Worm (Caenorhabditis elegans) whole organism, late embryonic: ENCODE data around the gene nhr-125.
A peak's percentile ranks its signal among the peaks of the same experiment; 100 is the strongest.

Experiments used
- ama-1 ChIP-seq: fragments of 150-350 bp; optimal IDR thresholded peaks from 2 replicates; lab custom pipeline; 2014
- ceh-24 ChIP-seq: sonication (generic microtip); optimal IDR thresholded peaks from 2 replicates; lab custom pipeline; 2016; ENCODE audit warnings: mild to moderate bottlenecking, missing genetic modification characterization, missing compliant biosample characterization
- ceh-34 ChIP-seq: sonication (generic microtip); optimal IDR thresholded peaks from 2 replicates; lab custom pipeline; 2016; ENCODE audit warnings: mild to moderate bottlenecking, missing genetic modification characterization, missing compliant biosample characterization
- ceh-45 ChIP-seq: fragments of 200-800 bp; sonication (Bioruptor generic); IDR thresholded peaks from 2 replicates; pipeline ENCODE4 v1.3.6; 2022; ENCODE audit warnings: missing genetic modification reagents, missing genetic modification characterization, missing compliant biosample characterization
- hlh-30 ChIP-seq: sonication (generic microtip); optimal IDR thresholded peaks from 2 replicates; lab custom pipeline; 2017; ENCODE audit warnings: antibody characterized with exemption, missing genetic modification characterization, missing compliant biosample characterization; ENCODE audit not compliant: insufficient read depth
- nhr-11 ChIP-seq: fragments of 150-350 bp; optimal IDR thresholded peaks from 2 replicates; lab custom pipeline; 2014; ENCODE audit warnings: missing biosample characterization, missing genetic modification characterization
- npax-4 ChIP-seq: sonication (generic microtip); optimal IDR thresholded peaks from 2 replicates; lab custom pipeline; 2016; ENCODE audit warnings: missing genetic modification characterization, missing compliant biosample characterization
- ref-2 ChIP-seq: sonication (generic microtip); optimal IDR thresholded peaks from 2 replicates; lab custom pipeline; 2016; ENCODE audit warnings: missing genetic modification characterization, missing compliant biosample characterization
- unc-3 ChIP-seq, 2 experiments: fragments of 200-800 bp in 1 of 2; sonication (Bioruptor generic) in 1 of 2; sonication (generic microtip) in 1 of 2; conservative IDR thresholded peaks in 1 of 2; optimal IDR thresholded peaks in 1 of 2; 2 replicates each; pipeline versions ENCODE4 v1.3.6 to Lab custom; 2016 to 2022; ENCODE audit warnings: missing compliant biosample characterization in 2 of 2, missing genetic modification characterization in 2 of 2, missing genetic modification reagents in 1 of 2
- unc-86 ChIP-seq: sonication (generic microtip); optimal IDR thresholded peaks from 2 replicates; lab custom pipeline; 2016; ENCODE audit warnings: missing genetic modification characterization, missing compliant biosample characterization

ce11 chrV:4356047-4356612 lies 30.8 kb upstream of the nhr-125 start:
- TF ChIP-seq hlh-30 (tag; lab: Kevin White, UChicago) (no peak), unc-86 (no peak), npax-4 (no peak), unc-3 (GFP tag; conservative IDR thresholded peaks at IDR 0.05; lab: Robert Waterston, UW) (no peak), unc-3 (tag; optimal IDR thresholded peaks at IDR 0.05; lab: Kevin White, UChicago) (no peak), nhr-11 (tag; lab: Kevin White, UChicago) (no peak), ceh-34 (tag; lab: Kevin White, UChicago) (peak; percentile 59), ama-1 (lab: Kevin White, UChicago) (no peak), ref-2 (tag; lab: Kevin White, UChicago) (no peak), ceh-45 (GFP tag; lab: Robert Waterston, UW) (no peak), ceh-24 (no peak)
